Fruit fly (Drosophila melanogaster) whole organism, embryonic: Measurements from ENCODE around the gene CG4537.

ENCODE experiments used
- BEAF-32 ChIP-seq: fragments of 200-800 bp; sonication (Bioruptor generic); optimal IDR thresholded peaks from 3 replicates; lab custom pipeline; 2017; ENCODE audit warnings: missing biosample characterization, missing genetic modification characterization, mild to moderate bottlenecking, moderate library complexity, missing genetic modification reagents
- Bgb ChIP-seq: fragments of 200-800 bp; sonication (Bioruptor generic); IDR thresholded peaks from 2 replicates; pipeline ENCODE4 v1.3.6; 2022; ENCODE audit warnings: missing biosample characterization, missing genetic modification characterization; ENCODE audit not compliant: partially characterized antibody
- CG10274 ChIP-seq: fragments of 200-800 bp; sonication (Bioruptor generic); optimal IDR thresholded peaks from 3 replicates; lab custom pipeline; 2017; ENCODE audit warnings: missing biosample characterization, mild to moderate bottlenecking, missing genetic modification characterization
- CG11560 ChIP-seq: fragments of 200-800 bp; sonication (Bioruptor generic); IDR thresholded peaks from 3 replicates; pipeline ENCODE4 v1.3.6; 2022; ENCODE audit warnings: missing biosample characterization, missing genetic modification characterization
- CG11695 ChIP-seq: fragments of 200-800 bp; sonication (Bioruptor generic); IDR thresholded peaks from 3 replicates; pipeline ENCODE4 v1.3.6; 2022; ENCODE audit warnings: missing biosample characterization, missing genetic modification characterization
- CG12659 ChIP-seq: fragments of 200-800 bp; sonication (Bioruptor generic); optimal IDR thresholded peaks from 3 replicates; lab custom pipeline; 2017; ENCODE audit warnings: mild to moderate bottlenecking, missing biosample characterization, missing genetic modification reagents, missing genetic modification characterization
- CG12769 ChIP-seq: fragments of 200-800 bp; sonication (Bioruptor generic); optimal IDR thresholded peaks from 2 replicates; lab custom pipeline; 2019; ENCODE audit warnings: missing biosample characterization, mild to moderate bottlenecking, missing genetic modification characterization, moderate library complexity
- CG13894 ChIP-seq: fragments of 200-800 bp; sonication (Bioruptor generic); optimal IDR thresholded peaks from 3 replicates; lab custom pipeline; 2018; ENCODE audit warnings: missing biosample characterization, mild to moderate bottlenecking, missing genetic modification characterization, moderate library complexity
- CG14710 ChIP-seq: fragments of 200-800 bp; sonication (Bioruptor generic); optimal IDR thresholded peaks from 3 replicates; lab custom pipeline; 2019; ENCODE audit warnings: missing biosample characterization, mild to moderate bottlenecking, missing genetic modification characterization, moderate library complexity
- CG14965 ChIP-seq: fragments of 200-800 bp; sonication (Bioruptor generic); optimal IDR thresholded peaks from 2 replicates; lab custom pipeline; 2016; ENCODE audit warnings: missing biosample characterization, missing genetic modification characterization, borderline replicate concordance
- CG17186 ChIP-seq: fragments of 200-800 bp; sonication (Bioruptor generic); optimal IDR thresholded peaks from 3 replicates; lab custom pipeline; 2017; ENCODE audit warnings: missing biosample characterization, missing genetic modification reagents, missing genetic modification characterization
- CG1832 ChIP-seq: fragments of 200-800 bp; sonication (Bioruptor generic); optimal IDR thresholded peaks from 2 replicates; lab custom pipeline; 2017; ENCODE audit warnings: missing biosample characterization, mild to moderate bottlenecking, missing genetic modification characterization, inconsistent platforms
- CG18476 ChIP-seq: fragments of 200-800 bp; sonication (Bioruptor generic); optimal IDR thresholded peaks from 2 replicates; lab custom pipeline; 2016; ENCODE audit warnings: missing biosample characterization, mild to moderate bottlenecking, missing genetic modification characterization
- CG30020 ChIP-seq: fragments of 200-800 bp; optimal IDR thresholded peaks from 2 replicates; lab custom pipeline; 2019; ENCODE audit warnings: missing biosample characterization, mild to moderate bottlenecking, missing genetic modification characterization, moderate library complexity
- CG31224 ChIP-seq: fragments of 200-800 bp; sonication (Bioruptor generic); IDR thresholded peaks from 2 replicates; pipeline ENCODE4 v1.3.6; 2022; ENCODE audit warnings: missing biosample characterization, missing genetic modification characterization
- CG31388 ChIP-seq: fragments of 200-800 bp; sonication (Bioruptor generic); optimal IDR thresholded peaks from 2 replicates; lab custom pipeline; 2016; ENCODE audit warnings: missing biosample characterization, missing genetic modification characterization
- CG3163 ChIP-seq: fragments of 200-800 bp; sonication (Bioruptor generic); optimal IDR thresholded peaks from 3 replicates; lab custom pipeline; 2016; ENCODE audit warnings: missing biosample characterization, missing genetic modification characterization
- CG3281 ChIP-seq: fragments of 200-800 bp; sonication (Bioruptor generic); optimal IDR thresholded peaks from 3 replicates; lab custom pipeline; 2017; ENCODE audit warnings: missing biosample characterization, mild to moderate bottlenecking, missing genetic modification characterization
- CG33557 ChIP-seq: fragments of 200-800 bp; sonication (Bioruptor generic); optimal IDR thresholded peaks from 2 replicates; lab custom pipeline; 2019; ENCODE audit warnings: missing biosample characterization, mild to moderate bottlenecking, missing genetic modification characterization, moderate library complexity
- CG3847 ChIP-seq: fragments of 200-800 bp; sonication (Bioruptor generic); IDR thresholded peaks from 2 replicates; pipeline ENCODE4 v1.3.6; 2022; ENCODE audit warnings: missing biosample characterization, missing genetic modification characterization
- CG7556 ChIP-seq: fragments of 200-800 bp; sonication (Bioruptor generic); optimal IDR thresholded peaks from 2 replicates; lab custom pipeline; 2017; ENCODE audit warnings: missing biosample characterization, mild to moderate bottlenecking, missing genetic modification characterization
- CG7987 ChIP-seq: fragments of 200-800 bp; sonication (Bioruptor generic); optimal IDR thresholded peaks from 2 replicates; lab custom pipeline; 2018; ENCODE audit warnings: missing biosample characterization, mild to moderate bottlenecking, missing genetic modification characterization, moderate library complexity
- CrebB ChIP-seq: fragments of 200-800 bp; sonication (Bioruptor generic); optimal IDR thresholded peaks from 3 replicates; lab custom pipeline; 2018; ENCODE audit warnings: missing biosample characterization, mild to moderate bottlenecking, missing genetic modification characterization
- D19A ChIP-seq: fragments of 200-800 bp; optimal IDR thresholded peaks from 3 replicates; lab custom pipeline; 2019; ENCODE audit warnings: missing biosample characterization, mild to moderate bottlenecking, missing genetic modification characterization, moderate library complexity
- D19B ChIP-seq: fragments of 200-800 bp; sonication (Bioruptor generic); optimal IDR thresholded peaks from 2 replicates; lab custom pipeline; 2017; ENCODE audit warnings: missing biosample characterization, mild to moderate bottlenecking, missing genetic modification characterization
- Dad ChIP-seq: fragments of 200-800 bp; sonication (Bioruptor generic); optimal IDR thresholded peaks from 3 replicates; lab custom pipeline; 2016; ENCODE audit warnings: missing biosample characterization, missing genetic modification characterization
- Doc2 ChIP-seq: fragments of 200-800 bp; sonication (Bioruptor generic); IDR thresholded peaks from 2 replicates; pipeline ENCODE4 v1.3.6; 2022; ENCODE audit warnings: missing biosample characterization, missing genetic modification characterization
- E2f1 ChIP-seq: fragments of 200-800 bp; sonication (Bioruptor generic); IDR thresholded peaks from 2 replicates; pipeline ENCODE4 v1.3.6; 2022; ENCODE audit warnings: missing biosample characterization, missing genetic modification characterization
- Eip74EF ChIP-seq, 2 experiments: fragments of 200-800 bp in 1 of 2; fragments of >200 bp in 1 of 2; sonication (Bioruptor generic) in 1 of 2; optimal IDR thresholded peaks; 2 replicates each; lab custom pipeline; 2017 to 2019; ENCODE audit warnings: missing biosample characterization in 2 of 2, missing genetic modification characterization in 2 of 2, mild to moderate bottlenecking in 1 of 2, moderate library complexity in 1 of 2
- Ets65A ChIP-seq: fragments of 200-800 bp; sonication (Bioruptor generic); peaks from one replicate; lab custom pipeline; 2016; ENCODE audit warnings: missing biosample characterization, missing genetic modification characterization
- H2.0 ChIP-seq: fragments of 200-800 bp; sonication (Bioruptor generic); IDR thresholded peaks from 2 replicates; pipeline ENCODE4 v1.3.6; 2022; ENCODE audit warnings: missing biosample characterization, missing genetic modification characterization
- HLHmδ ChIP-seq: fragments of 200-800 bp; sonication (Bioruptor generic); optimal IDR thresholded peaks from 2 replicates; lab custom pipeline; 2018; ENCODE audit warnings: missing biosample characterization, mild to moderate bottlenecking, missing genetic modification characterization, moderate library complexity
- NC2α ChIP-seq: fragments of 200-800 bp; sonication (Bioruptor generic); optimal IDR thresholded peaks from 2 replicates; lab custom pipeline; 2016; ENCODE audit warnings: missing biosample characterization, missing genetic modification characterization
- NfI ChIP-seq: fragments of 200-800 bp; sonication (Bioruptor generic); optimal IDR thresholded peaks from 3 replicates; lab custom pipeline; 2018; ENCODE audit warnings: missing biosample characterization, mild to moderate bottlenecking, missing genetic modification characterization, moderate library complexity
- Poxn ChIP-seq: fragments of 200-800 bp; sonication (Bioruptor generic); IDR thresholded peaks from 2 replicates; pipeline ENCODE4 v1.3.6; 2022; ENCODE audit warnings: missing biosample characterization, missing genetic modification characterization
- Sin3A ChIP-seq: fragments of >200 bp; optimal IDR thresholded peaks from 2 replicates; lab custom pipeline; 2018
- Usf ChIP-seq: fragments of 200-800 bp; sonication (Bioruptor generic); optimal IDR thresholded peaks from 2 replicates; lab custom pipeline; 2017; ENCODE audit warnings: missing genotype, missing biosample characterization, missing genetic modification characterization
- YL-1 ChIP-seq: fragments of 200-800 bp; sonication (Bioruptor generic); optimal IDR thresholded peaks from 3 replicates; lab custom pipeline; 2017; ENCODE audit warnings: missing biosample characterization, mild to moderate bottlenecking, missing genetic modification characterization
- abd-A ChIP-seq: fragments of 200-800 bp; sonication (Bioruptor generic); optimal IDR thresholded peaks from 3 replicates; lab custom pipeline; 2019; ENCODE audit warnings: missing biosample characterization, mild to moderate bottlenecking, missing genetic modification characterization, moderate library complexity
- chinmo ChIP-seq: fragments of 200-800 bp; sonication (Bioruptor generic); IDR thresholded peaks from 4 replicates; pipeline ENCODE4 v1.3.6; 2022; ENCODE audit warnings: missing biosample characterization, missing genetic modification characterization; ENCODE audit not compliant: partially characterized antibody
- dmrt99B ChIP-seq: fragments of 200-800 bp; sonication (Bioruptor generic); optimal IDR thresholded peaks from 2 replicates; lab custom pipeline; 2018; ENCODE audit warnings: missing biosample characterization, mild to moderate bottlenecking, missing genetic modification characterization, moderate library complexity
- emc ChIP-seq: fragments of 200-800 bp; sonication (Bioruptor generic); optimal IDR thresholded peaks from 2 replicates; lab custom pipeline; 2016; ENCODE audit warnings: missing biosample characterization, missing genetic modification characterization
- eyg ChIP-seq: fragments of 200-800 bp; sonication (Bioruptor generic); optimal IDR thresholded peaks from 3 replicates; lab custom pipeline; 2016; ENCODE audit warnings: missing biosample characterization, missing genetic modification characterization
- fu2 ChIP-seq: fragments of 200-800 bp; sonication (Bioruptor generic); optimal IDR thresholded peaks from 2 replicates; lab custom pipeline; 2016; ENCODE audit warnings: missing biosample characterization, missing genetic modification characterization
- jing ChIP-seq: fragments of 200-800 bp; sonication (Bioruptor generic); optimal IDR thresholded peaks from 2 replicates; lab custom pipeline; 2018; ENCODE audit warnings: missing biosample characterization, mild to moderate bottlenecking, missing genetic modification characterization
- lov ChIP-seq, 2 experiments: fragments of 200-800 bp in 1 of 2; fragments of >200 bp in 1 of 2; sonication (Bioruptor generic) in 1 of 2; IDR thresholded peaks in 1 of 2; optimal IDR thresholded peaks in 1 of 2; 2 replicates in 1 of 2; 3 replicates in 1 of 2; pipeline versions ENCODE4 v1.3.6 to Lab custom; 2017 to 2022; ENCODE audit warnings: missing biosample characterization in 1 of 2, missing genetic modification characterization in 1 of 2
- tup ChIP-seq: fragments of 200-800 bp; sonication (Bioruptor generic); optimal IDR thresholded peaks from 2 replicates; lab custom pipeline; 2016; ENCODE audit warnings: missing biosample characterization, mild to moderate bottlenecking, missing genetic modification characterization, moderate library complexity
- zfh1 ChIP-seq: fragments of 200-800 bp; sonication (Bioruptor generic); IDR thresholded peaks from 3 replicates; pipeline ENCODE4 v1.3.6; 2022; ENCODE audit warnings: missing biosample characterization, missing genetic modification characterization

The CG4537 gene

DNA sequence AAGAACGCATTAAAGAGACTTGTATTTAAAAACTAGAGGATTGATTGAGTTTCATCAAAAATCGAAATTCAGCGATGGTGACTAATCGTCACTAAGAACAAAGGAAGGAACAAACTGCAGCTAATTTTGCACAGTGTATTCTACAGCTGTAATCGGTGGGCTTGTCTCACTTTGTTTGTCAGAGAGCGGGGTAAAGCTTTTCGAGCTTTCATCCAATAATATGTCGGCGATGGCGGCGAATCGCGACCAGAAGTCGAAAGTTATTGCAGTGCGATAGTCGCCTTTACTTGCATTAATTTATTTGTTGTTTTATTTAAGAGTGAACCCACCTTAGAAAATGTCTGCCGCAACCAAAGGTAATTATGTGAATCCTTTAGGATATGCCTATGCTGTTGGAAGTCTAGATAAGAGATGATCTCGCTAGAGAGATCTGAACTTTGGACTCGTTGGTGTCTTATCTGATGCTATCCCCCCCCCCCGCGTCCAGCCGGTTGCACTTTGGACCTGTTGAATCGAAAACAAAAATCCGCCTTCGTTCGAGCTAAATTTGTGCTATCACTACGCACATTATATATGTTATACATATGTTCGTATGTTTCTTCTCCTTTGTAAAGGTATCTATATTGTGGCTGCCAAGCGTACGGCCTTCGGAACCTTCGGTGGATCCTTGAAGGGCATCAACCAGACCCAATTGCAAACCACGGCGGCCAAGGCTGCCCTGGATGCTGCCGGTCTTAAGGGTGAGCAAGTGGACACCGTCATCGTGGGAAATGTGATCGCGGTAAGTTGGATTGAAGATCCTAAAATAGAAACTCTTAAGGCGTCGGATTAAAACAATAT is 24.5 kb downstream of the CG4537 start, which contains the start of gene yip2 (continued):
- peak; percentile 42; the same call in 1 of the 2 replicates for TF ChIP-seq CG3847 (GFP tag; lab: Robert Waterston, UW)
- 0 out of 2 replicates have a peak, but pooled peaks have one; percentile 11 for TF ChIP-seq Bgb
- TF ChIP-seq CG31224 = no peak; the same call in none of the 2 replicates
- peak; percentile 62 for TF ChIP-seq fu2 (GFP tag; lab: Kevin White, UChicago)
- TF ChIP-seq eyg = peak; percentile 34
- no peak for TF ChIP-seq CG30020 (tag; lab: Kevin White, UChicago)
- peak; percentile 0 for TF ChIP-seq Usf (GFP tag; lab: Kevin White, UChicago)
- no peak for TF ChIP-seq Doc2 (GFP tag; lab: Robert Waterston, UW)
- TF ChIP-seq H2.0 (GFP tag; lab: Robert Waterston, UW) = peak; percentile 42; the same call in 1 of the 2 replicates
- peak; percentile 26 for TF ChIP-seq Ets65A
- peak; percentile 40 for TF ChIP-seq D19B
- TF ChIP-seq CG13894 (tag; lab: Kevin White, UChicago) = peak; percentile 65
- TF ChIP-seq CG17186 (GFP tag; lab: Kevin White, UChicago) = no peak
- peak; percentile 52 for TF ChIP-seq YL-1 (GFP tag; lab: Kevin White, UChicago)
- no peak for TF ChIP-seq Sin3A (lab: Kevin White, UChicago)
- no peak for TF ChIP-seq CG14710 (tag; lab: Kevin White, UChicago)
- no peak for TF ChIP-seq abd-A (tag; lab: Kevin White, UChicago)
- TF ChIP-seq CG7987 = peak; percentile 37
- TF ChIP-seq CG3281 (GFP tag; lab: Kevin White, UChicago) = peak; percentile 57
- TF ChIP-seq CG12769 (tag; lab: Kevin White, UChicago) = peak; percentile 74
- peak; percentile 63 for TF ChIP-seq CG11695 (GFP tag; lab: Robert Waterston, UW)
- TF ChIP-seq CG18476 (GFP tag; lab: Kevin White, UChicago) = no peak
- TF ChIP-seq CrebB (tag; lab: Kevin White, UChicago) = peak; percentile 68
- TF ChIP-seq HLHmδ (GFP tag; lab: Kevin White, UChicago) = no peak
- peak; percentile 94 for TF ChIP-seq chinmo
- TF ChIP-seq D19A (tag; lab: Kevin White, UChicago) = peak; percentile 40
- no peak for TF ChIP-seq jing (GFP tag; lab: Kevin White, UChicago)
- peak; percentile 12 for TF ChIP-seq Dad (GFP tag; lab: Kevin White, UChicago)
- TF ChIP-seq NC2α (GFP tag; lab: Kevin White, UChicago) = no peak
- TF ChIP-seq NfI (GFP tag; lab: Kevin White, UChicago) = peak; percentile 58
- no peak for TF ChIP-seq CG10274 (GFP tag; lab: Kevin White, UChicago)
- TF ChIP-seq dmrt99B (tag; lab: Kevin White, UChicago) = peak; percentile 60
- TF ChIP-seq tup (GFP tag; lab: Kevin White, UChicago) = no peak
- TF ChIP-seq emc (GFP tag; lab: Kevin White, UChicago) = no peak
- no peak for TF ChIP-seq CG14965 (GFP tag; lab: Kevin White, UChicago)
- TF ChIP-seq CG11560 (tag; lab: Robert Waterston, UW) = no peak
- no peak for TF ChIP-seq CG1832
- peak; percentile 2 for TF ChIP-seq BEAF-32 (GFP tag; lab: Kevin White, UChicago)
- TF ChIP-seq zfh1 (GFP tag; lab: Robert Waterston, UW) = peak; percentile 72
- no peak for TF ChIP-seq CG31388 (GFP tag; lab: Kevin White, UChicago)
- TF ChIP-seq CG3163 (GFP tag; lab: Kevin White, UChicago) = peak; percentile 48
- no peak for TF ChIP-seq Poxn (GFP tag; lab: Robert Waterston, UW)
- no peak for TF ChIP-seq CG33557 (GFP tag; lab: Kevin White, UChicago)
- peak; percentile 70 for TF ChIP-seq CG12659
- TF ChIP-seq Eip74EF (GFP tag; optimal IDR thresholded peaks at IDR 0.05; lab: Kevin White, UChicago) = peak in 1 of 2 experiments; percentile 65
- peak; percentile 65 for TF ChIP-seq CG7556
- peak; percentile 17; the same call in 1 of the 2 replicates for TF ChIP-seq E2f1 (GFP tag; lab: Robert Waterston, UW)
- no peak for TF ChIP-seq lov (optimal IDR thresholded peaks at IDR 0.05; lab: Kevin White, UChicago)
- TF ChIP-seq lov (GFP tag; IDR thresholded peaks at IDR 0.05; lab: Robert Waterston, UW) = no peak
